Worm (Caenorhabditis elegans) whole organism, L4/young adult: Measurements from ENCODE around the gene fbxb-84.

Experiments used
- W03F9.2 ChIP-seq: fragments of 150-350 bp; optimal IDR thresholded peaks from 2 replicates; lab custom pipeline; 2014; ENCODE audit warnings: missing biosample characterization, missing genetic modification characterization
- dao-5 ChIP-seq: sonication (generic microtip); optimal IDR thresholded peaks from 2 replicates; lab custom pipeline; 2016; ENCODE audit warnings: missing genotype, missing genetic modification characterization, moderate library complexity, missing compliant biosample characterization
- him-1 ChIP-seq: sonication (generic microtip); optimal IDR thresholded peaks from 2 replicates; lab custom pipeline; 2016; ENCODE audit warnings: missing genotype, missing genetic modification reagents, missing genetic modification characterization, missing compliant biosample characterization

DNA sequence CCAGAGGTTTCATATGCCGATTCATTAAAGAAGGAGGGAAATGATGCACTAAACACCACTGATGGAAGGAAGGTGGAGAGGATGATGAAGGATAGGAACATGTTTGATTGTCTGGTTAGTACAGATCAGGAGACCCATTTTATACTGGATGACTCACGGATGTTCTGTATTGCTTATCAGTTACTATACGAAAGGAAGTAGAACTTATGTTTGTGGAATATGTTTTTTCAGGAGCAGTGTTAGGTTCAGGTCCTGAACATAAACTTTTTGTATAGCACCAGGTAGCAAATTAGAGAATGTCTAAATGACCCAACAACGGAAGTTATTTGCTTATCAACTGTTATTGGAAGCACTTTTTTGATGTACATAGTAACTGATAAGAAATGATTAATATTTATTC is 29.5 kb upstream of the fbxb-84 start, which contains the start of gene clec-148:
- TF ChIP-seq him-1 (tag; lab: Kevin White, UChicago) (no peak), dao-5 (tag; lab: Kevin White, UChicago) (no peak), W03F9.2 (tag; lab: Kevin White, UChicago) (no peak)
